Worm (Caenorhabditis elegans) whole organism, L4 larva: ENCODE data around the gene nhr-196.

Experiments used
- F26F4.8 ChIP-seq: fragments of 200-800 bp; sonication (Bioruptor generic); conservative IDR thresholded peaks from 2 replicates; pipeline ENCODE4 v1.3.6; 2022; ENCODE audit warnings: missing genetic modification characterization, missing compliant biosample characterization
- lin-29 ChIP-seq: fragments of 200-800 bp; sonication (Bioruptor generic); IDR thresholded peaks from 2 replicates; pipeline ENCODE4 v1.3.6; 2022; ENCODE audit warnings: missing genetic modification reagents, missing genetic modification characterization, missing compliant biosample characterization
- mdl-1 ChIP-seq, 2 experiments: fragments of 150-350 bp in 1 of 2; sonication (generic microtip) in 1 of 2; optimal IDR thresholded peaks; 2 replicates each; lab custom pipeline; 2014 to 2017; ENCODE audit warnings: missing biosample characterization in 2 of 2, missing genetic modification characterization in 2 of 2
- pqm-1 ChIP-seq: sonication (generic microtip); optimal IDR thresholded peaks from 2 replicates; lab custom pipeline; 2017; ENCODE audit warnings: missing biosample characterization, missing genetic modification characterization
- spr-1 ChIP-seq: sonication (generic microtip); optimal IDR thresholded peaks from 2 replicates; lab custom pipeline; 2016; ENCODE audit warnings: mild to moderate bottlenecking, missing genetic modification characterization, missing compliant biosample characterization

- TF ChIP-seq mdl-1 (tag; optimal IDR thresholded peaks at IDR 0.05; lab: Kevin White, UChicago) (no peak), spr-1 (tag; lab: Kevin White, UChicago) (no peak), lin-29 (GFP tag; lab: Robert Waterston, UW) (no peak), pqm-1 (no peak), F26F4.8 (GFP tag; lab: Robert Waterston, UW) (no peak)
These were observed 11.8 kb upstream of the nhr-196 start, which contains the start of gene nhr-51 for ce11 chrV:15673707-15674106.
